Fruit fly (Drosophila melanogaster): ENCODE data around the gene Obp8a.

Obp8a gene

dm6 chrX:9210787-9211186, 3.9 kb upstream of the Obp8a start, which contains the start of gene SmydA-9:
Gene SmydA-9 (minus strand): TSS chrX:9210887.
- TF ChIP-seq CG4496 (GFP tag; IDR thresholded peaks at IDR 0.05) (0 out of 3 replicates have a peak, but pooled peaks have one; percentile 12), CG13204 (GFP tag; optimal IDR thresholded peaks at IDR 0.05) (no peak)

DNA sequence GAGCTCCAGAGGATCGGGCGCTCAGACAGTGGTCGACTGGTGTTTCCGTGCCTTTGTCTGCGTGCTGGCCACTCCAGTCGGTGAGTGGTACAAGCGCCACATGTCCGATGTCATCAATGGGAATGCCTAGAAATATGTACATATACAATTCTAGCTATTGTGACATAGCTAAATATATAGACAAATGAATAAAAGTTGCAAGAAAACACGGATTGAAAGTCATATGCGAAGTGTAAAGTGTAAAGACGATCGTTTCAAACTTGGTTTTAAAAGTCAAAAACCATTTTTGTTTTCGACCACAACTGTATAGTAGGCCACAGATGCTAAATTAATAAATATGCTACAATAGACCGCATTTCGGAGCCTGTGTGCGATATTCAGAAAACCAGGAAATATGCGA, 809 bp downstream of the Obp8a start, which contains the start of gene CG15368:
TSS of gene CG15368 (plus strand) at position 301 of the 400 bp plus-strand sequence.
- no peak for TF ChIP-seq CG32121 (GFP tag; IDR thresholded peaks at IDR 0.05)

DNA sequence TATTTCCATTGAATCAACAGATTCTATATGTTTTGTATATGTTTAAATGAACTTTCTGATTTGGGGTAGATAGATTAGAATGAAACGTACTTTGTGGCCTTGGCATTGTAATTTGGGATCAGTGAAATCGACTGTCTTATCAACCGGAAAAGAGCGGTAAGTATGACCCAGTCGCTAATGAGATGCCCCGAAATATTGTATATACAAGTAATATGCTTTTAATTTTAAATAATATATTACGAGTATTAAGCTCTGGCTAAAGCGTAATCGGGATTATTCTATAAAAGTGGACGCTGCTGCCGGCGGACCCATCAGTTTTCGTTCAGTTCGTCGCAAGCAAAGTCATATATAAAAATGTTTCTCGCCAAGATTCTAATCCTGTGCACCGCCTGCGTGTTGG, 1.9 kb downstream of the Obp8a start, which contains the start of gene CG15369:
TSS of gene CG15369 (plus strand) at position 301 of the 400 bp plus-strand sequence.
- TF ChIP-seq CG8301 (tag; optimal IDR thresholded peaks at IDR 0.05) (no peak), CG4496 (GFP tag; IDR thresholded peaks at IDR 0.05) (no peak), CG34367 (tag; optimal IDR thresholded peaks at IDR 0.05) (no peak), Snoo (tag; optimal IDR thresholded peaks at IDR 0.05) (no peak), rn (GFP tag; IDR thresholded peaks at IDR 0.05) (no peak), D1 (tag; optimal IDR thresholded peaks at IDR 0.05) (no peak), fd96Ca (GFP tag; IDR thresholded peaks at IDR 0.05) (no peak), CG32121 (GFP tag; IDR thresholded peaks at IDR 0.05) (no peak), EcR (GFP tag; optimal IDR thresholded peaks at IDR 0.05) (no peak), CG15710 (tag; optimal IDR thresholded peaks at IDR 0.05) (no peak), gl (tag; optimal IDR thresholded peaks at IDR 0.05) (no peak), CG9948 (tag; optimal IDR thresholded peaks at IDR 0.05) (no peak), CG12605 (GFP tag; IDR thresholded peaks at IDR 0.05) (no peak)

DNA sequence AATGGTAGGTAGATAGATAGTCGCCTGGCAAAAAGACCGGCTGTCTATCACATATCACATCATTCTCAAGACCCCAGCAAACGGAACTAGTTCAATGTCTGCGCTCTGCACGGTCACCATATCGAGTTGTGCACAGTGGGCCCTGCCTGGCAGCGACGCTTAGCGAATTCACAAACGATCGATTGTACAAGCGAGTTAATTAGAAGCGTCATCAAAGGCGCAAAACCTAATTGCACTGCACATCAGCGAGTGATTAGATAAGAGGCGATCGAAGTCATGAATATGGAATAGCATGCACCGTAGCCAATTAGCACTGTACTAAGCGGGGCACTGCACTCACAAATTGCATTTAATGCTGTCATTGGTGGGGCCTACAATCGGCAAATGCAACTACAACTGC, 5.8 kb downstream of the Obp8a start:
- peak; percentile 78; the same call in 2 of the 3 replicates for TF ChIP-seq fd96Ca (GFP tag; IDR thresholded peaks at IDR 0.05)
- TF ChIP-seq CG13204 (GFP tag; optimal IDR thresholded peaks at IDR 0.05) = no peak
- peak; percentile 34; the same call in 1 of the 2 replicates for TF ChIP-seq CG12605 (GFP tag; IDR thresholded peaks at IDR 0.05)
- TF ChIP-seq CG4496 (GFP tag; IDR thresholded peaks at IDR 0.05) = peak; percentile 83
- peak; percentile 60 for TF ChIP-seq CG14655 (GFP tag; optimal IDR thresholded peaks at IDR 0.05)
- peak; percentile 75 for TF ChIP-seq CG32121 (GFP tag; IDR thresholded peaks at IDR 0.05)
- TF ChIP-seq CG9948 (tag; optimal IDR thresholded peaks at IDR 0.05) = peak; percentile 16
- TF ChIP-seq CG8301 (tag; optimal IDR thresholded peaks at IDR 0.05) = peak; percentile 44
- no peak for TF ChIP-seq CG15710 (tag; optimal IDR thresholded peaks at IDR 0.05)
- peak; percentile 79 for TF ChIP-seq Ets98B (GFP tag; IDR thresholded peaks at IDR 0.05)
- no peak for TF ChIP-seq Snoo (tag; optimal IDR thresholded peaks at IDR 0.05)
- TF ChIP-seq CG10348 (GFP tag; IDR thresholded peaks at IDR 0.05) = peak; percentile 66
- TF ChIP-seq EcR (GFP tag; optimal IDR thresholded peaks at IDR 0.05) = no peak

dm6 chrX:9223182-9223581, 8.5 kb downstream of the Obp8a start, which contains the start of gene t:
Gene t (minus strand): TSS chrX:9223257.
- TF ChIP-seq rn (GFP tag; IDR thresholded peaks at IDR 0.05) (no peak), Ets98B (GFP tag; IDR thresholded peaks at IDR 0.05) (peak; percentile 31; the same call in 1 of the 2 replicates), Pif1B (GFP tag; optimal IDR thresholded peaks at IDR 0.05) (no peak), Pif1A (GFP tag; optimal IDR thresholded peaks at IDR 0.05) (no peak), CG10348 (GFP tag; IDR thresholded peaks at IDR 0.05) (no peak), CG14655 (GFP tag; optimal IDR thresholded peaks at IDR 0.05) (peak; percentile 26), CG13204 (GFP tag; optimal IDR thresholded peaks at IDR 0.05) (no peak), CG15710 (tag; optimal IDR thresholded peaks at IDR 0.05) (no peak), CG17806 (tag; optimal IDR thresholded peaks at IDR 0.05) (no peak)

DNA sequence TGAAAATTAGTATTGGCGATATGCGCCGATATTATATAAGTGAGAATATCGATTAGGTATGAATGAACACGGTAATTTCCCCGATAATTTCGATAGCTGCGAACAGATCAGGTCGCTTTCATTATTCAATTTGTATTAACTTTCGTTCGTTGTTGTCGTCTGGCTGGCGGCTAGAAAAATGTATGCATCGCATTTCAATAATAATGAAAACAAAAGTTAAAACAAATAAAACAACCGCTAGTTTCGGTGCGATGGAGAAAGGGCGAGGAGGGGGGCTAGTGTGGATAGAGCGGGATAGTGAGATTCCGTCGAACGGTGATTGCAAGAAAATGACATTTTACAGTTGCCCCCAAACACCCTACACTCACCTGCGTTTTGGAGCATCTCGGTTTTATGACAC, 9.7 kb downstream of the Obp8a start:
- no peak for TF ChIP-seq CG10348 (GFP tag; IDR thresholded peaks at IDR 0.05)
- 0 out of 3 replicates have a peak, but pooled peaks have one; percentile 20 for TF ChIP-seq CG4496 (GFP tag; IDR thresholded peaks at IDR 0.05)
- no peak for TF ChIP-seq fd96Ca (GFP tag; IDR thresholded peaks at IDR 0.05)
- no peak for TF ChIP-seq CG13204 (GFP tag; optimal IDR thresholded peaks at IDR 0.05)
- TF ChIP-seq CG17806 (tag; optimal IDR thresholded peaks at IDR 0.05) = no peak
- no peak for TF ChIP-seq CG32121 (GFP tag; IDR thresholded peaks at IDR 0.05)
- no peak for TF ChIP-seq Pif1A (GFP tag; optimal IDR thresholded peaks at IDR 0.05)
- TF ChIP-seq CG12605 (GFP tag; IDR thresholded peaks at IDR 0.05) = no peak

dm6 chrX:9225137-9225536, 10.5 kb downstream of the Obp8a start, which contains the start of gene CG15370:
Gene CG15370 (plus strand): TSS chrX:9225437.
- no peak for TF ChIP-seq fd96Ca (GFP tag; IDR thresholded peaks at IDR 0.05)
- no peak for TF ChIP-seq rn (GFP tag; IDR thresholded peaks at IDR 0.05)
- no peak for TF ChIP-seq CG14655 (GFP tag; optimal IDR thresholded peaks at IDR 0.05)
- no peak for TF ChIP-seq Snoo (tag; optimal IDR thresholded peaks at IDR 0.05)
- no peak for TF ChIP-seq CG8301 (tag; optimal IDR thresholded peaks at IDR 0.05)
- TF ChIP-seq EcR (GFP tag; optimal IDR thresholded peaks at IDR 0.05) = no peak
- no peak for TF ChIP-seq Pif1B (GFP tag; optimal IDR thresholded peaks at IDR 0.05)
- TF ChIP-seq gl (tag; optimal IDR thresholded peaks at IDR 0.05) = no peak
- TF ChIP-seq CG32121 (GFP tag; IDR thresholded peaks at IDR 0.05) = no peak
- no peak for TF ChIP-seq CG8159 (tag; optimal IDR thresholded peaks at IDR 0.05)
- TF ChIP-seq CG9948 (tag; optimal IDR thresholded peaks at IDR 0.05) = no peak
- TF ChIP-seq CG17806 (tag; optimal IDR thresholded peaks at IDR 0.05) = no peak
- no peak for TF ChIP-seq D1 (tag; optimal IDR thresholded peaks at IDR 0.05)
- TF ChIP-seq CG10348 (GFP tag; IDR thresholded peaks at IDR 0.05) = no peak
- no peak for TF ChIP-seq CG15710 (tag; optimal IDR thresholded peaks at IDR 0.05)
- TF ChIP-seq CG34367 (tag; optimal IDR thresholded peaks at IDR 0.05) = no peak

All from whole organism, pupa.